Fruit fly (Drosophila melanogaster): ENCODE results near the gene CG12481.

The CG12481 gene

dm6 chrX:14233843-14234337 is 46.8 kb downstream of the CG12481 start, which contains the start of gene CG42271 (continued):
- TF ChIP-seq insv (GFP tag; optimal IDR thresholded peaks at IDR 0.05) (peak; percentile 58 to 98), Ada2b (GFP tag; IDR thresholded peaks at IDR 0.05) (0 out of 2 replicates have a peak, but pooled peaks have one; percentile 13), CG12299 (tag; optimal IDR thresholded peaks at IDR 0.05) (no peak), lmd (GFP tag; IDR thresholded peaks at IDR 0.05) (peak; percentile 23; the same call in 1 of the 2 replicates), Antp (GFP tag; optimal IDR thresholded peaks at IDR 0.05) (no peak), tin (GFP tag; optimal IDR thresholded peaks at IDR 0.05) (peak; percentile 22), hbn (GFP tag; IDR thresholded peaks at IDR 0.05; ENCODE audit: partially characterized antibody) (peak; percentile 86), CG34376 (GFP tag; optimal IDR thresholded peaks at IDR 0.05) (no peak), Dek (tag; optimal IDR thresholded peaks at IDR 0.05) (no peak), Bteb2 (GFP tag; optimal IDR thresholded peaks at IDR 0.05) (no peak), pita (GFP tag; optimal IDR thresholded peaks at IDR 0.05) (no peak), gcm2 (GFP tag; optimal IDR thresholded peaks at IDR 0.05) (no peak), C15 (GFP tag; IDR thresholded peaks at IDR 0.05) (no peak), nom (GFP tag; optimal IDR thresholded peaks at IDR 0.05) (no peak), scrt (GFP tag; optimal IDR thresholded peaks at IDR 0.05) (no peak), nerfin-2 (GFP tag; IDR thresholded peaks at IDR 0.05; ENCODE audit: partially characterized antibody) (peak; percentile 79), Atf6 (GFP tag; IDR thresholded peaks at IDR 0.05) (no peak), CG9727 (GFP tag; optimal IDR thresholded peaks at IDR 0.05) (peak; percentile 64), Vsx1 (GFP tag; optimal IDR thresholded peaks at IDR 0.05) (peak; percentile 36), Ssrp (tag; optimal IDR thresholded peaks at IDR 0.05) (peak; percentile 40), Spps (tag; optimal IDR thresholded peaks at IDR 0.05) (peak; percentile 13), bbx (GFP tag; IDR thresholded peaks at IDR 0.05; ENCODE audit: partially characterized antibody) (peak; percentile 87), Sry-δ (GFP tag; optimal IDR thresholded peaks at IDR 0.05) (peak; percentile 74), oc (tag; optimal IDR thresholded peaks at IDR 0.05) (no peak), D (optimal IDR thresholded peaks at IDR 0.05) (no peak), D (GFP tag; optimal IDR thresholded peaks at IDR 0.05) (no peak), CG17829 (tag; optimal IDR thresholded peaks at IDR 0.05) (peak; percentile 44), fd3F (GFP tag; optimal IDR thresholded peaks at IDR 0.05) (peak; percentile 36), wor (GFP tag; IDR thresholded peaks at IDR 0.05) (no peak), fd64A (GFP tag; optimal IDR thresholded peaks at IDR 0.05) (no peak), CG14667 (GFP tag; IDR thresholded peaks at IDR 0.05) (no peak), dpn (GFP tag; optimal IDR thresholded peaks at IDR 0.05) (peak in 1 of 2 experiments; percentile 4), BEAF-32 (GFP tag; optimal IDR thresholded peaks at IDR 0.05) (peak; percentile 82), Sox102F (GFP tag; optimal IDR thresholded peaks at IDR 0.05) (no peak), CG15073 (GFP tag; optimal IDR thresholded peaks at IDR 0.05) (no peak), Dp (GFP tag; optimal IDR thresholded peaks at IDR 0.05) (peak; percentile 9), unc-4 (GFP tag; IDR thresholded peaks at IDR 0.05; ENCODE audit: partially characterized antibody) (peak; percentile 96), Lpt (GFP tag; optimal IDR thresholded peaks at IDR 0.05) (no peak), stwl (tag; optimal IDR thresholded peaks at IDR 0.05) (peak; percentile 76), Hand (GFP tag; optimal IDR thresholded peaks at IDR 0.05) (no peak), CG6813 (GFP tag; optimal IDR thresholded peaks at IDR 0.05) (peak; percentile 25), CG3995 (GFP tag; optimal IDR thresholded peaks at IDR 0.05) (no peak), Jarid2 (GFP tag; optimal IDR thresholded peaks at IDR 0.05) (no peak), bsh (GFP tag; optimal IDR thresholded peaks at IDR 0.05) (peak in 1 of 2 experiments; percentile 36), CG9797 (GFP tag; optimal IDR thresholded peaks at IDR 0.05) (peak; percentile 8), jing (GFP tag; optimal IDR thresholded peaks at IDR 0.05) (no peak), CG10267 (tag; optimal IDR thresholded peaks at IDR 0.05) (peak; percentile 56), GATAe (GFP tag; conservative IDR thresholded peaks at IDR 0.05) (no peak), lilli (GFP tag; optimal IDR thresholded peaks at IDR 0.05) (peak; percentile 8), CG17385 (GFP tag; optimal IDR thresholded peaks at IDR 0.05) (peak; percentile 13)
